Fruit fly (Drosophila melanogaster) whole organism, prepupa: ENCODE measurements around the gene CG10959.
A peak's percentile ranks its signal among the peaks of the same experiment; 100 is the strongest.

Experiments used
- Blimp-1 ChIP-seq: fragments of 200-800 bp; sonication (Bioruptor generic); optimal IDR thresholded peaks from 3 replicates; lab custom pipeline; 2017; ENCODE audit warnings: missing biosample characterization, missing genetic modification characterization, mild to moderate bottlenecking, moderate library complexity, missing genetic modification reagents
- CG10631 ChIP-seq: fragments of 200-800 bp; sonication (Bioruptor generic); optimal IDR thresholded peaks from 2 replicates; lab custom pipeline; 2016; ENCODE audit warnings: missing biosample characterization, missing genetic modification characterization
- CG10669 ChIP-seq: fragments of 200-800 bp; sonication (Bioruptor generic); optimal IDR thresholded peaks from 3 replicates; lab custom pipeline; 2018; ENCODE audit warnings: missing biosample characterization, mild to moderate bottlenecking, missing genetic modification characterization, moderate library complexity
- CG11294 ChIP-seq: fragments of 200-800 bp; sonication (Bioruptor generic); IDR thresholded peaks from 2 replicates; pipeline ENCODE4 v1.3.6; 2022; ENCODE audit warnings: missing biosample characterization, missing genetic modification characterization
- CG11902 ChIP-seq: fragments of 200-800 bp; sonication (Bioruptor generic); optimal IDR thresholded peaks from 3 replicates; lab custom pipeline; 2016; ENCODE audit warnings: missing biosample characterization, missing genetic modification characterization
- CG15336 ChIP-seq: fragments of 200-800 bp; sonication (Bioruptor generic); IDR thresholded peaks from 2 replicates; pipeline ENCODE4 v1.3.6; 2022; ENCODE audit warnings: missing biosample characterization, missing genetic modification characterization
- CG1621 ChIP-seq: fragments of 200-800 bp; sonication (Bioruptor generic); optimal IDR thresholded peaks from 3 replicates; lab custom pipeline; 2018; ENCODE audit warnings: missing biosample characterization, mild to moderate bottlenecking, missing genetic modification characterization
- CG16779 ChIP-seq: fragments of 200-800 bp; sonication (Bioruptor generic); optimal IDR thresholded peaks from 3 replicates; lab custom pipeline; 2017; ENCODE audit warnings: missing biosample characterization, mild to moderate bottlenecking, missing genetic modification characterization
- CG3032 ChIP-seq: fragments of 200-800 bp; optimal IDR thresholded peaks from 2 replicates; lab custom pipeline; 2019; ENCODE audit warnings: missing biosample characterization, mild to moderate bottlenecking, missing genetic modification characterization, moderate library complexity
- CG31627 ChIP-seq: fragments of 200-800 bp; sonication (Bioruptor generic); optimal IDR thresholded peaks from 3 replicates; lab custom pipeline; 2016; ENCODE audit warnings: missing biosample characterization, missing genetic modification characterization
- CG32006 ChIP-seq: fragments of 200-800 bp; sonication (Bioruptor generic); optimal IDR thresholded peaks from 3 replicates; lab custom pipeline; 2017; ENCODE audit warnings: missing biosample characterization, mild to moderate bottlenecking, missing genetic modification characterization
- CG3919 ChIP-seq: fragments of 200-800 bp; sonication (Bioruptor generic); optimal IDR thresholded peaks from 3 replicates; lab custom pipeline; 2016; ENCODE audit warnings: missing biosample characterization, missing genetic modification characterization
- CG4318 ChIP-seq: fragments of 200-800 bp; sonication (Bioruptor generic); optimal IDR thresholded peaks from 3 replicates; lab custom pipeline; 2017; ENCODE audit warnings: missing biosample characterization, mild to moderate bottlenecking, missing genetic modification characterization
- CG6276 ChIP-seq: fragments of 200-800 bp; sonication (Bioruptor generic); optimal IDR thresholded peaks from 2 replicates; lab custom pipeline; 2017; ENCODE audit warnings: missing biosample characterization, mild to moderate bottlenecking, missing genetic modification characterization
- CG6792 ChIP-seq: fragments of 200-800 bp; sonication (Bioruptor generic); optimal IDR thresholded peaks from 3 replicates; lab custom pipeline; 2016; ENCODE audit warnings: missing biosample characterization, missing genetic modification characterization
- CG6808 ChIP-seq: fragments of 200-800 bp; sonication (Bioruptor generic); optimal IDR thresholded peaks from 3 replicates; lab custom pipeline; 2017; ENCODE audit warnings: missing biosample characterization, missing genetic modification characterization, mild to moderate bottlenecking, moderate library complexity, missing genetic modification reagents
- CG6854 ChIP-seq: fragments of 200-800 bp; sonication (Bioruptor generic); optimal IDR thresholded peaks from 2 replicates; lab custom pipeline; 2017; ENCODE audit warnings: missing biosample characterization, mild to moderate bottlenecking, missing genetic modification characterization
- CG7368 ChIP-seq: fragments of 200-800 bp; sonication (Bioruptor generic); optimal IDR thresholded peaks from 3 replicates; lab custom pipeline; 2016; ENCODE audit warnings: missing biosample characterization, missing genetic modification characterization
- CG8119 ChIP-seq: fragments of 200-800 bp; sonication (Bioruptor generic); IDR thresholded peaks from 3 replicates; pipeline ENCODE4 v1.3.6; 2022; ENCODE audit warnings: missing biosample characterization, missing genetic modification characterization
- CG8319 ChIP-seq: fragments of 200-800 bp; sonication (Bioruptor generic); optimal IDR thresholded peaks from 3 replicates; lab custom pipeline; 2016; ENCODE audit warnings: missing biosample characterization, missing genetic modification characterization
- CG9139 ChIP-seq: fragments of 200-800 bp; sonication (Bioruptor generic); optimal IDR thresholded peaks from 3 replicates; lab custom pipeline; 2017; ENCODE audit warnings: missing biosample characterization, mild to moderate bottlenecking, missing genetic modification characterization
- Eip75B ChIP-seq: fragments of 200-800 bp; sonication (Bioruptor generic); optimal IDR thresholded peaks from 3 replicates; lab custom pipeline; 2016; ENCODE audit warnings: missing biosample characterization, missing genetic modification characterization
- Eip78C ChIP-seq: fragments of 200-800 bp; sonication (Bioruptor generic); peaks from one replicate; lab custom pipeline; 2016; ENCODE audit warnings: missing biosample characterization, missing genetic modification characterization
- Eip93F ChIP-seq: fragments of 200-800 bp; sonication (Bioruptor generic); optimal IDR thresholded peaks from 2 replicates; lab custom pipeline; 2016; ENCODE audit warnings: missing biosample characterization, mild to moderate bottlenecking, missing genetic modification characterization
- Ets21C ChIP-seq: fragments of 200-800 bp; sonication (Bioruptor generic); optimal IDR thresholded peaks from 3 replicates; lab custom pipeline; 2016; ENCODE audit warnings: missing biosample characterization, missing genetic modification characterization
- Ets96B ChIP-seq: fragments of 200-800 bp; optimal IDR thresholded peaks from 2 replicates; lab custom pipeline; 2019; ENCODE audit warnings: missing biosample characterization, mild to moderate bottlenecking, missing genetic modification characterization, moderate library complexity
- Gug ChIP-seq: fragments of 200-800 bp; sonication (Bioruptor generic); IDR thresholded peaks from 2 replicates; pipeline ENCODE4 v1.3.6; 2022; ENCODE audit warnings: missing biosample characterization, missing genetic modification characterization
- Hr38 ChIP-seq: sonication (Bioruptor generic); optimal IDR thresholded peaks from 2 replicates; lab custom pipeline; 2016; ENCODE audit warnings: missing biosample characterization, missing genetic modification characterization
- Hr39 ChIP-seq: fragments of 200-800 bp; sonication (Bioruptor generic); optimal IDR thresholded peaks from 2 replicates; lab custom pipeline; 2016; ENCODE audit warnings: missing biosample characterization, missing genetic modification characterization
- Lpt ChIP-seq: fragments of 200-800 bp; sonication (Bioruptor generic); optimal IDR thresholded peaks from 3 replicates; lab custom pipeline; 2016; ENCODE audit warnings: missing biosample characterization, missing genetic modification characterization
- OdsH ChIP-seq: fragments of 200-800 bp; sonication (Bioruptor generic); optimal IDR thresholded peaks from 3 replicates; lab custom pipeline; 2016; ENCODE audit warnings: missing biosample characterization, missing genetic modification characterization
- Smox ChIP-seq: fragments of 200-800 bp; sonication (Bioruptor generic); optimal IDR thresholded peaks from 3 replicates; lab custom pipeline; 2016; ENCODE audit warnings: missing biosample characterization, missing genetic modification characterization
- Sox102F ChIP-seq: fragments of 200-800 bp; sonication (Bioruptor generic); optimal IDR thresholded peaks from 2 replicates; lab custom pipeline; 2016; ENCODE audit warnings: missing biosample characterization, mild to moderate bottlenecking, missing genetic modification characterization
- achi ChIP-seq: fragments of 200-800 bp; sonication (Bioruptor generic); optimal IDR thresholded peaks from 3 replicates; lab custom pipeline; 2016; ENCODE audit warnings: missing biosample characterization, missing genetic modification characterization
- cyc ChIP-seq: fragments of 200-800 bp; sonication (Bioruptor generic); optimal IDR thresholded peaks from 3 replicates; lab custom pipeline; 2016; ENCODE audit warnings: missing biosample characterization, missing genetic modification characterization
- dac ChIP-seq: fragments of 200-800 bp; sonication (Bioruptor generic); optimal IDR thresholded peaks from 2 replicates; lab custom pipeline; 2017; ENCODE audit warnings: missing biosample characterization, mild to moderate bottlenecking, missing genetic modification characterization
- dsx ChIP-seq: fragments of 200-800 bp; optimal IDR thresholded peaks from 3 replicates; lab custom pipeline; 2019; ENCODE audit warnings: missing biosample characterization, mild to moderate bottlenecking, missing genetic modification characterization, moderate library complexity; ENCODE audit not compliant: poor library complexity, severe bottlenecking
- eg ChIP-seq: fragments of 200-800 bp; sonication (Bioruptor generic); IDR thresholded peaks from 3 replicates; pipeline ENCODE4 v1.3.6; 2022; ENCODE audit warnings: missing biosample characterization, missing genetic modification characterization
- esn ChIP-seq: fragments of 200-800 bp; sonication (Bioruptor generic); optimal IDR thresholded peaks from 2 replicates; lab custom pipeline; 2016; ENCODE audit warnings: missing biosample characterization, mild to moderate bottlenecking, missing genetic modification characterization, moderate library complexity
- fd85E ChIP-seq: fragments of 200-800 bp; sonication (Bioruptor generic); optimal IDR thresholded peaks from 3 replicates; lab custom pipeline; 2016; ENCODE audit warnings: missing biosample characterization, missing genetic modification characterization
- lz ChIP-seq: fragments of 200-800 bp; sonication (Bioruptor generic); optimal IDR thresholded peaks from 3 replicates; lab custom pipeline; 2016; ENCODE audit warnings: missing biosample characterization, missing genetic modification characterization
- net ChIP-seq: fragments of 200-800 bp; sonication (Bioruptor generic); optimal IDR thresholded peaks from 3 replicates; lab custom pipeline; 2016; ENCODE audit warnings: missing biosample characterization, missing genetic modification characterization
- pdm3 ChIP-seq: fragments of 200-800 bp; sonication (Bioruptor generic); optimal IDR thresholded peaks from 3 replicates; lab custom pipeline; 2016; ENCODE audit warnings: missing biosample characterization, missing genetic modification characterization
- salr ChIP-seq, 2 experiments: fragments of 200-800 bp; sonication (Bioruptor generic); optimal IDR thresholded peaks; 3 replicates each; lab custom pipeline; 2016 to 2018; ENCODE audit warnings: missing biosample characterization in 2 of 2, missing genetic modification characterization in 2 of 2, mild to moderate bottlenecking in 1 of 2
- spab ChIP-seq: fragments of 200-800 bp; sonication (Bioruptor generic); optimal IDR thresholded peaks from 2 replicates; lab custom pipeline; 2017; ENCODE audit warnings: missing biosample characterization, mild to moderate bottlenecking, missing genetic modification characterization, missing genetic modification reagents
- svp ChIP-seq: fragments of 200-800 bp; sonication (Bioruptor generic); peaks from one replicate; lab custom pipeline; 2016; ENCODE audit warnings: missing biosample characterization, missing genetic modification characterization
- topi ChIP-seq: fragments of 200-800 bp; sonication (Bioruptor generic); optimal IDR thresholded peaks from 3 replicates; lab custom pipeline; 2016; ENCODE audit warnings: missing biosample characterization, missing genetic modification characterization

Gene CG10959

DNA sequence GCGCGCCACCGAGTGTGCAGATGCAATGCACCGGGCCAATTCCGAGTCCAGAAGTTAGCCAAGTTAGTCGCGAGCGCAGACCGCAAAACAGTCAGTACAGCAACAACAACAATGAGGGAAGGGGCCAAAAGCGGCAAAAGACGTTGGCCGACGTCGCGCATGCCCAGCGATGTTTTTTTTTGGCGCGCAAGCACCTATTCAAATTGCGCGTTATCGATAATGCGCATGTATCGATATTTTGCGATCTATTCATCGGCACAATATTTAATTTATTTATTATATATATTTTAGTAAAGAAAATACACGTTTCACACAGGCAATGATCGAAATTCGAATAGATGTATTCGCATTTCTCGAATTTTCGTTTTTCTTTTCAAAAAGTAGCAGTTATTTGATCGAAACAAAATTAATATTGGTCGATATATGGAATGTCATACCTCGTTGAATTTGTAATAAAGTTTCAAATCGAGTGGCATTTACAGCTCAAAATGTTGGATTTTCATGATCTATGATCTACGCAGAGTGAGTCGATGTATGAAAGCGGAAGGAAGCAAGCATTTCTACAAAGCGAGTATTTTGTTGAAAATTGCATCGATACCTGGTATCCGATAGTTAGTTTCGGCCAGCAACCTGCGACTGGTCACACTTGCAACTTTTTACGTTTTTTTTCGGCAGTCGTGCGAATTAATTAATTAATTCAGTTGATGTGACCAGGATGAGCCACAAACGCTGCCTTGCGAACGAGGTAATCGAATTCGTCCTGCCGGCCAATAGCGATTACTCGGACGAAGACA, 19.2 kb upstream of the CG10959 start, which contains the start of gene CG2116:
Gene CG2116, plus strand, starts transcription at position 609 of the 794 bp plus-strand sequence.
- TF ChIP-seq Eip78C (GFP tag; lab: Kevin White, UChicago) (peak; percentile 38), esn (GFP tag; lab: Kevin White, UChicago) (peak; percentile 13), CG9139 (GFP tag; lab: Kevin White, UChicago) (no peak)
- TF ChIP-seq, all 60 proteins: peak for 2

DNA sequence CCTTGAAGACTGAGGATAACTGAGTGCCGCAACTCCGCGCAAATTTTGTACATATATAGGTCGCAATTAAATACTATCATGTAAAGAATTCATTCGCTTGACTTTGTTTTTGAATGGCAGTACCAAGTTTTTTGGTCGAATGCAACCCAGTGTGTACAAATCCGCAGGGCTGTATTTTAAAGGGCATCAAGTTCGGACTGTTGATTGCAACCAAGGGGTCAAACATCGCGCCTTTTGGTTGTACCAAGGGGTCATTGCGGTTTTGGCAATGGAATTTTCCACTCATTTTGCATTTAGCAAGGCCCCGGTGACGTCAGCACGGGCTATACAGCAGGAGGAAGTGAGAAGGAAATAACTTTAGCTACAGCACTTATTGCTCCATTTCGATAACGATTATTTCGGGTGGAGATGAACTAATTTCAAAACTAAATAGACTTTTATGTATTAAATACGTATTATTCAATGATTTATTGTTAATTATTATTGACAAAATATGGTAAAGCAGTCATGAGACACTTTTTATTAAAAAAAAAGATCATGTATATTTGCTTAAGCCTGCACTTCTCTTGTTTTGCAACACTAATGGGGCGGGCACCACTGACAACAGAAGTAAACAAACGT, 16.8 kb upstream of the CG10959 start, which contains the start of gene CG10958:
Gene CG10958, plus strand, starts transcription at position 593 of the 621 bp plus-strand sequence.
- no peak for TF ChIP-seq CG1621 (tag; lab: Kevin White, UChicago)
- TF ChIP-seq CG6276 = no peak
- peak; percentile 6 for TF ChIP-seq Lpt (GFP tag; lab: Kevin White, UChicago)
- no peak for TF ChIP-seq CG10669 (GFP tag; lab: Kevin White, UChicago)
- peak; percentile 75 for TF ChIP-seq pdm3
- peak; percentile 60 for TF ChIP-seq CG6792 (GFP tag; lab: Kevin White, UChicago)
- TF ChIP-seq CG11902 (GFP tag; lab: Kevin White, UChicago) = peak; percentile 34
- no peak for TF ChIP-seq Smox
- TF ChIP-seq CG6854 = peak; percentile 34
- 0 out of 2 replicates have a peak, but pooled peaks have one; percentile 12 for TF ChIP-seq Gug
- peak; percentile 65 for TF ChIP-seq topi
- no peak for TF ChIP-seq CG9139 (GFP tag; lab: Kevin White, UChicago)
- peak; percentile 28 for TF ChIP-seq Hr39 (GFP tag; lab: Kevin White, UChicago)
- TF ChIP-seq dsx (GFP tag; lab: Kevin White, UChicago) = no peak
- peak; percentile 68 for TF ChIP-seq OdsH (GFP tag; lab: Kevin White, UChicago)
- peak; percentile 57 for TF ChIP-seq Eip93F (GFP tag; lab: Kevin White, UChicago)
- TF ChIP-seq achi (GFP tag; lab: Kevin White, UChicago) = peak; percentile 74
- TF ChIP-seq Blimp-1 = no peak
- TF ChIP-seq CG32006 (GFP tag; lab: Kevin White, UChicago) = no peak
- TF ChIP-seq Hr38 (GFP tag; lab: Kevin White, UChicago) = no peak
- peak; percentile 35 for TF ChIP-seq CG31627 (GFP tag; lab: Kevin White, UChicago)
- no peak for TF ChIP-seq Sox102F (GFP tag; lab: Kevin White, UChicago)
- TF ChIP-seq net (GFP tag; lab: Kevin White, UChicago) = peak; percentile 36
- no peak for TF ChIP-seq CG4318
- no peak; the same call in 1 of the 2 replicates for TF ChIP-seq CG11294 (GFP tag; lab: Robert Waterston, UW)
- peak; percentile 61 for TF ChIP-seq lz (GFP tag; lab: Kevin White, UChicago)
- TF ChIP-seq CG10631 (GFP tag; lab: Kevin White, UChicago) = peak; percentile 69
- TF ChIP-seq CG3919 = peak; percentile 73
- TF ChIP-seq Ets21C (GFP tag; lab: Kevin White, UChicago) = peak; percentile 14
- TF ChIP-seq CG7368 (GFP tag; lab: Kevin White, UChicago) = no peak
- peak; percentile 25 for TF ChIP-seq fd85E (GFP tag; lab: Kevin White, UChicago)
- TF ChIP-seq CG15336 (GFP tag; lab: Robert Waterston, UW) = peak; percentile 52; the same call in 1 of the 2 replicates
- TF ChIP-seq eg (GFP tag; lab: Robert Waterston, UW) = peak; percentile 48
- TF ChIP-seq CG3032 (tag; lab: Kevin White, UChicago) = peak; percentile 24
- TF ChIP-seq esn (GFP tag; lab: Kevin White, UChicago) = peak; percentile 72
- no peak for TF ChIP-seq salr (GFP tag; optimal IDR thresholded peaks at IDR 0.05; lab: Kevin White, UChicago)
- TF ChIP-seq dac (GFP tag; lab: Kevin White, UChicago) = no peak
- TF ChIP-seq CG16779 = no peak
- peak; percentile 42 for TF ChIP-seq Ets96B (tag; lab: Kevin White, UChicago)
- TF ChIP-seq Eip75B = peak; percentile 61
- peak; percentile 85 for TF ChIP-seq svp (GFP tag; lab: Kevin White, UChicago)
- no peak for TF ChIP-seq spab (GFP tag; lab: Kevin White, UChicago)
- peak; percentile 43 for TF ChIP-seq cyc (GFP tag; lab: Kevin White, UChicago)
- TF ChIP-seq CG8319 (GFP tag; lab: Kevin White, UChicago) = peak; percentile 34
- TF ChIP-seq CG8119 (GFP tag; lab: Robert Waterston, UW) = no peak; the same call in 2 of the 3 replicates
- no peak for TF ChIP-seq CG6808 (GFP tag; lab: Kevin White, UChicago)
